Fruit fly (Drosophila melanogaster): ENCODE results near the gene Cpsf5.
A peak's percentile ranks its signal among the peaks of the same experiment; 100 is the strongest.

DNA sequence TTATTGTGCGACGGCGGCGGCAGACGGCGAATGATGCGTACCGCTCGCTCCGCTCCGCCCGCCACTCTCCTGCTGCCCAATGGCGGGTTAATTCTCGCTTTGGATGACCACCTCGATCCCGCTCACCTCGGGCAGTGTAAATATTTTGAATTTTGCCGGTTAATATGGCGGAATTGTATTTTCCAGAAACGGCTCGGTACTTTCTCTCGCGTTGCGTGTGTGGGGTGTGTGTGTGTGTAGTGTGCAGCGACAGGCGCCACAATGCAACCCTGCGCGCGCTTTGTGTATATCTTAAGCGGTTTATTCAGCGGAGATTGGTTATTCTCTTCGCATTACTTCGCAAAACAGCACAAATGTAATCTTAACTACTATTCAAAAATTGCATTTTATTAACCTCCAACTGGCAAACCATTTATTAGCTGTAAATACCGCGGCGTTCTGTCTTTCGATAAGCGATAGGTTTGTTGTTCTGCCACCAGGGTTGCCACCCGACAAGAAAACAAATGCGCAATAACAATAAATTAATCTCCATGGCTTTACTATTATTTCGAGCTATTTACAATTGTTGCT lies 45.1 kb downstream of the Cpsf5 start, which contains the start of the genes phol and CG3552:
- TF ChIP-seq CG8119 (GFP tag; IDR thresholded peaks at IDR 0.05) (no peak), net (GFP tag; optimal IDR thresholded peaks at IDR 0.05) (no peak), CG16779 (tag; optimal IDR thresholded peaks at IDR 0.05) (no peak), Hr4 (GFP tag; optimal IDR thresholded peaks at IDR 0.05) (no peak), CG11294 (GFP tag; IDR thresholded peaks at IDR 0.05) (no peak), fkh (GFP tag; optimal IDR thresholded peaks at IDR 0.05) (peak; percentile 24), fd85E (GFP tag; optimal IDR thresholded peaks at IDR 0.05) (no peak), Ets96B (tag; optimal IDR thresholded peaks at IDR 0.05) (no peak), salr (GFP tag; optimal IDR thresholded peaks at IDR 0.05) (no peak), CG4318 (GFP tag; optimal IDR thresholded peaks at IDR 0.05) (no peak), CG9139 (GFP tag; optimal IDR thresholded peaks at IDR 0.05) (no peak), CG6792 (GFP tag; optimal IDR thresholded peaks at IDR 0.05) (no peak)
